Worm (Caenorhabditis elegans) whole organism, mixed stage, embryonic: ENCODE data around the gene eef-1G.

Experiments used
- M03D4.4 ChIP-seq: sonication (generic microtip); optimal IDR thresholded peaks from 2 replicates; lab custom pipeline; 2017; ENCODE audit warnings: mild to moderate bottlenecking, missing genetic modification characterization, missing compliant biosample characterization
- bed-3 ChIP-seq: fragments of 200-800 bp; sonication (Bioruptor generic); optimal IDR thresholded peaks from 3 replicates; lab custom pipeline; 2018; ENCODE audit warnings: mild to moderate bottlenecking, missing genetic modification characterization, moderate library complexity, missing compliant biosample characterization
- blmp-1 ChIP-seq: fragments of 150-350 bp; optimal IDR thresholded peaks from 2 replicates; lab custom pipeline; 2014; ENCODE audit warnings: missing biosample characterization, missing genetic modification characterization
- ceh-39 ChIP-seq: fragments of 150-350 bp; optimal IDR thresholded peaks from 2 replicates; lab custom pipeline; 2014; ENCODE audit warnings: missing biosample characterization, missing genetic modification characterization
- ceh-43 ChIP-seq: fragments of 200-800 bp; sonication (Bioruptor generic); optimal IDR thresholded peaks from 2 replicates; lab custom pipeline; 2018; ENCODE audit warnings: mild to moderate bottlenecking, missing genetic modification characterization, moderate library complexity, missing compliant biosample characterization
- ceh-83 ChIP-seq: fragments of 200-800 bp; sonication (Bioruptor generic); optimal IDR thresholded peaks from 2 replicates; lab custom pipeline; 2018; ENCODE audit warnings: mild to moderate bottlenecking, missing genetic modification characterization, missing compliant biosample characterization
- ces-1 ChIP-seq: fragments of 150-350 bp; optimal IDR thresholded peaks from 2 replicates; lab custom pipeline; 2014; ENCODE audit warnings: missing biosample characterization, missing genetic modification reagents, missing genetic modification characterization
- cnd-1 ChIP-seq: fragments of 200-800 bp; sonication (Bioruptor generic); optimal IDR thresholded peaks from 2 replicates; lab custom pipeline; 2018; ENCODE audit warnings: mild to moderate bottlenecking, missing genetic modification characterization, missing compliant biosample characterization
- drap-1 ChIP-seq: fragments of 200-800 bp; sonication (Bioruptor generic); optimal IDR thresholded peaks from 3 replicates; lab custom pipeline; 2018; ENCODE audit warnings: mild to moderate bottlenecking, missing genetic modification characterization, missing compliant biosample characterization
- elt-1 ChIP-seq: sonication (generic microtip); optimal IDR thresholded peaks from 2 replicates; lab custom pipeline; 2017; ENCODE audit warnings: missing genetic modification characterization, mild to moderate bottlenecking, missing compliant biosample characterization, antibody characterized with exemption, moderate library complexity, borderline replicate concordance; ENCODE audit not compliant: insufficient read depth
- elt-3 ChIP-seq: fragments of 150-350 bp; optimal IDR thresholded peaks from 2 replicates; lab custom pipeline; 2014; ENCODE audit warnings: missing biosample characterization, missing genetic modification characterization
- flh-1 ChIP-seq: fragments of 200-800 bp; sonication (Bioruptor generic); optimal IDR thresholded peaks from 2 replicates; lab custom pipeline; 2018; ENCODE audit warnings: mild to moderate bottlenecking, missing genetic modification characterization, moderate library complexity, missing compliant biosample characterization
- ham-2 ChIP-seq: fragments of 200-800 bp; sonication (Bioruptor generic); optimal IDR thresholded peaks from 2 replicates; lab custom pipeline; 2018; ENCODE audit warnings: mild to moderate bottlenecking, missing genetic modification characterization, missing compliant biosample characterization
- hlh-1 ChIP-seq: fragments of 150-350 bp; optimal IDR thresholded peaks from 2 replicates; lab custom pipeline; 2014; ENCODE audit warnings: missing biosample characterization, missing genetic modification reagents, missing genetic modification characterization
- lin-13 ChIP-seq: fragments of 150-350 bp; optimal IDR thresholded peaks from 2 replicates; lab custom pipeline; 2014; ENCODE audit warnings: missing biosample characterization, missing genetic modification characterization
- lin-32 ChIP-seq: fragments of 200-800 bp; sonication (Bioruptor generic); optimal IDR thresholded peaks from 2 replicates; lab custom pipeline; 2018; ENCODE audit warnings: mild to moderate bottlenecking, missing genetic modification characterization, missing compliant biosample characterization
- lsy-2 ChIP-seq: fragments of 150-350 bp; optimal IDR thresholded peaks from 2 replicates; lab custom pipeline; 2014; ENCODE audit warnings: missing biosample characterization, missing genetic modification characterization
- mab-5 ChIP-seq: fragments of 150-350 bp; optimal IDR thresholded peaks from 2 replicates; lab custom pipeline; 2014; ENCODE audit warnings: missing biosample characterization, missing genetic modification characterization
- mep-1 ChIP-seq: fragments of 150-350 bp; optimal IDR thresholded peaks from 2 replicates; lab custom pipeline; 2017; ENCODE audit warnings: missing biosample characterization, missing genetic modification reagents, missing genetic modification characterization, inconsistent platforms
- mls-2 ChIP-seq: sonication (generic microtip); optimal IDR thresholded peaks from 2 replicates; lab custom pipeline; 2016; ENCODE audit warnings: mild to moderate bottlenecking, missing genetic modification characterization, moderate library complexity, missing compliant biosample characterization
- nhr-12 ChIP-seq: fragments of 150-350 bp; optimal IDR thresholded peaks from 2 replicates; lab custom pipeline; 2014; ENCODE audit warnings: missing biosample characterization, missing genetic modification characterization
- nhr-2 ChIP-seq: fragments of 150-350 bp; optimal IDR thresholded peaks from 2 replicates; lab custom pipeline; 2014; ENCODE audit warnings: missing biosample characterization, missing genetic modification characterization
- nhr-237 ChIP-seq: fragments of 150-350 bp; optimal IDR thresholded peaks from 2 replicates; lab custom pipeline; 2014; ENCODE audit warnings: missing biosample characterization, missing genetic modification characterization
- nhr-28 ChIP-seq: fragments of 150-350 bp; optimal IDR thresholded peaks from 2 replicates; lab custom pipeline; 2014; ENCODE audit warnings: missing biosample characterization, missing genetic modification characterization
- nhr-76 ChIP-seq: sonication (generic microtip); optimal IDR thresholded peaks from 2 replicates; lab custom pipeline; 2017; ENCODE audit warnings: missing biosample characterization, missing genetic modification characterization
- pha-4 ChIP-seq: fragments of 150-350 bp; optimal IDR thresholded peaks from 2 replicates; lab custom pipeline; 2018; ENCODE audit warnings: missing biosample characterization, missing genetic modification reagents, missing genetic modification characterization
- sem-2 ChIP-seq: fragments of 200-800 bp; sonication (Bioruptor generic); optimal IDR thresholded peaks from 2 replicates; lab custom pipeline; 2018; ENCODE audit warnings: mild to moderate bottlenecking, missing genetic modification characterization, missing compliant biosample characterization
- sptf-1 ChIP-seq: sonication (generic microtip); optimal IDR thresholded peaks from 2 replicates; lab custom pipeline; 2017; ENCODE audit warnings: mild to moderate bottlenecking, missing genetic modification characterization, moderate library complexity, missing compliant biosample characterization
- tbx-8 ChIP-seq: fragments of 200-800 bp; sonication (Bioruptor generic); optimal IDR thresholded peaks from 2 replicates; lab custom pipeline; 2018; ENCODE audit warnings: mild to moderate bottlenecking, missing genetic modification characterization, moderate library complexity, missing compliant biosample characterization
- unc-120 ChIP-seq: sonication (generic microtip); optimal IDR thresholded peaks from 2 replicates; lab custom pipeline; 2017; ENCODE audit warnings: missing genetic modification characterization, missing compliant biosample characterization; ENCODE audit not compliant: poor library complexity, severe bottlenecking
- unc-39 ChIP-seq: fragments of 150-350 bp; optimal IDR thresholded peaks from 2 replicates; lab custom pipeline; 2014; ENCODE audit warnings: missing biosample characterization, missing genetic modification characterization
- unc-62 ChIP-seq: fragments of 150-350 bp; optimal IDR thresholded peaks from 2 replicates; lab custom pipeline; 2014; ENCODE audit warnings: missing biosample characterization, missing genetic modification reagents, missing genetic modification characterization
- zip-8 ChIP-seq: fragments of 150-350 bp; optimal IDR thresholded peaks from 2 replicates; lab custom pipeline; 2014; ENCODE audit warnings: missing biosample characterization, missing genetic modification characterization
- ztf-11 ChIP-seq: fragments of 150-350 bp; optimal IDR thresholded peaks from 2 replicates; lab custom pipeline; 2014; ENCODE audit warnings: missing biosample characterization, missing genetic modification characterization

eef-1G gene

ce11 chrV:10970930-10971329 is 5.4 kb downstream of the eef-1G start:
- no peak for TF ChIP-seq cnd-1
- TF ChIP-seq drap-1, result no peak
- no peak for TF ChIP-seq mab-5 (tag; lab: Kevin White, UChicago)
- TF ChIP-seq ztf-11, result no peak
- TF ChIP-seq ceh-83 (GFP tag; lab: Kevin White, UChicago), result no peak

ce11 chrV:10975091-10975490 is 9.6 kb downstream of the eef-1G start:
- TF ChIP-seq unc-120 (no peak), lin-32 (GFP tag; lab: Kevin White, UChicago) (no peak), zip-8 (no peak), elt-3 (tag; lab: Kevin White, UChicago) (no peak), nhr-12 (no peak), unc-39 (tag; lab: Kevin White, UChicago) (no peak), mep-1 (tag; lab: Kevin White, UChicago) (no peak), mls-2 (no peak), M03D4.4 (no peak), mab-5 (tag; lab: Kevin White, UChicago) (no peak), pha-4 (tag; lab: Kevin White, UChicago) (no peak), drap-1 (no peak), bed-3 (GFP tag; lab: Kevin White, UChicago) (no peak), ceh-39 (no peak), lin-13 (no peak), flh-1 (GFP tag; lab: Kevin White, UChicago) (no peak), ceh-43 (GFP tag; lab: Kevin White, UChicago) (no peak)

- no peak for TF ChIP-seq tbx-8 (GFP tag; lab: Kevin White, UChicago)
- no peak for TF ChIP-seq nhr-12
- TF ChIP-seq unc-120, result no peak
- no peak for TF ChIP-seq bed-3 (GFP tag; lab: Kevin White, UChicago)
- TF ChIP-seq ceh-43 (GFP tag; lab: Kevin White, UChicago), result no peak
- no peak for TF ChIP-seq ceh-39
- no peak for TF ChIP-seq unc-39 (tag; lab: Kevin White, UChicago)
- no peak for TF ChIP-seq lsy-2 (tag; lab: Kevin White, UChicago)
- TF ChIP-seq ces-1 (GFP tag; lab: Kevin White, UChicago), result no peak
- no peak for TF ChIP-seq ztf-11
- no peak for TF ChIP-seq elt-1 (tag; lab: Kevin White, UChicago)
- no peak for TF ChIP-seq nhr-237
- TF ChIP-seq mls-2, result no peak
Observed at ce11 chrV:10981113-10981512, 15.6 kb downstream of the eef-1G start, which contains the start of gene fig-1. TSS of gene fig-1 (minus strand) at chrV:10981213.

- TF ChIP-seq ceh-83 (GFP tag; lab: Kevin White, UChicago), result no peak
- TF ChIP-seq M03D4.4, result no peak
Observed at ce11 chrV:10991789-10992188, 26.3 kb downstream of the eef-1G start, which contains the start of gene frpr-9. TSS of gene frpr-9 (plus strand) at chrV:10992089.

- TF ChIP-seq mls-2 (no peak), lin-13 (no peak), unc-62 (GFP tag; lab: Kevin White, UChicago) (no peak), unc-39 (tag; lab: Kevin White, UChicago) (no peak), lsy-2 (tag; lab: Kevin White, UChicago) (no peak), blmp-1 (tag; lab: Kevin White, UChicago) (no peak), sem-2 (GFP tag; lab: Kevin White, UChicago) (no peak), hlh-1 (tag; lab: Kevin White, UChicago) (no peak), drap-1 (no peak), lin-32 (GFP tag; lab: Kevin White, UChicago) (no peak), nhr-237 (no peak), ceh-39 (no peak), ztf-11 (no peak), sptf-1 (tag; lab: Kevin White, UChicago) (no peak), bed-3 (GFP tag; lab: Kevin White, UChicago) (no peak), nhr-2 (tag; lab: Kevin White, UChicago) (no peak), mab-5 (tag; lab: Kevin White, UChicago) (no peak)
Observed at ce11 chrV:10998797-10999196, 33.3 kb downstream of the eef-1G start, which contains the start of gene F53B7.7. TSS of gene F53B7.7 (plus strand) at chrV:10999097.

- TF ChIP-seq cnd-1, result no peak
- no peak for TF ChIP-seq nhr-12
- TF ChIP-seq flh-1 (GFP tag; lab: Kevin White, UChicago), result no peak
- TF ChIP-seq tbx-8 (GFP tag; lab: Kevin White, UChicago), result no peak
- TF ChIP-seq blmp-1 (tag; lab: Kevin White, UChicago), result no peak
- TF ChIP-seq bed-3 (GFP tag; lab: Kevin White, UChicago), result no peak
- TF ChIP-seq zip-8, result no peak
- no peak for TF ChIP-seq ztf-11
- TF ChIP-seq unc-62 (GFP tag; lab: Kevin White, UChicago), result no peak
- TF ChIP-seq elt-1 (tag; lab: Kevin White, UChicago), result no peak
- no peak for TF ChIP-seq sptf-1 (tag; lab: Kevin White, UChicago)
- TF ChIP-seq lin-13, result no peak
- no peak for TF ChIP-seq ceh-43 (GFP tag; lab: Kevin White, UChicago)
- TF ChIP-seq nhr-2 (tag; lab: Kevin White, UChicago), result peak; percentile 19
- no peak for TF ChIP-seq M03D4.4
- TF ChIP-seq ham-2 (GFP tag; lab: Kevin White, UChicago), result no peak
- TF ChIP-seq hlh-1 (tag; lab: Kevin White, UChicago), result no peak
- no peak for TF ChIP-seq nhr-76
- TF ChIP-seq lin-32 (GFP tag; lab: Kevin White, UChicago), result no peak
- peak; percentile 67 for TF ChIP-seq pha-4 (tag; lab: Kevin White, UChicago)
- peak; percentile 54 for TF ChIP-seq mep-1 (tag; lab: Kevin White, UChicago)
- no peak for TF ChIP-seq nhr-28 (tag; lab: Kevin White, UChicago)
- peak; percentile 29 for TF ChIP-seq ceh-39
- peak; percentile 66 for TF ChIP-seq lsy-2 (tag; lab: Kevin White, UChicago)
- TF ChIP-seq elt-3 (tag; lab: Kevin White, UChicago), result no peak
- no peak for TF ChIP-seq unc-120
- no peak for TF ChIP-seq unc-39 (tag; lab: Kevin White, UChicago)
- TF ChIP-seq mab-5 (tag; lab: Kevin White, UChicago), result no peak
- TF ChIP-seq nhr-237, result peak; percentile 44
- TF ChIP-seq ces-1 (GFP tag; lab: Kevin White, UChicago), result peak; percentile 86
- TF ChIP-seq ceh-83 (GFP tag; lab: Kevin White, UChicago), result no peak
Observed at ce11 chrV:11000650-11001049, 35.1 kb downstream of the eef-1G start, which contains the start of gene isy-1. TSS of gene isy-1 (minus strand) at chrV:11000699.
